Fruit fly (Drosophila melanogaster) whole organism, embryonic: Measurements from ENCODE around the gene RpS28b.
A peak's percentile ranks its signal among the peaks of the same experiment; 100 is the strongest.

Experiments used
- Adf1 ChIP-seq: fragments of 200-800 bp; sonication (Bioruptor generic); IDR thresholded peaks from 2 replicates; pipeline ENCODE4 v1.3.6; 2022; ENCODE audit warnings: missing biosample characterization, missing genetic modification characterization
- Antp ChIP-seq: fragments of 200-800 bp; sonication (Bioruptor generic); optimal IDR thresholded peaks from 3 replicates; lab custom pipeline; 2016; ENCODE audit warnings: missing biosample characterization, missing genetic modification characterization
- Atf-2 ChIP-seq: fragments of 200-800 bp; sonication (Bioruptor generic); optimal IDR thresholded peaks from 2 replicates; lab custom pipeline; 2016; ENCODE audit warnings: missing biosample characterization, missing genetic modification characterization
- B-H1 ChIP-seq: fragments of 200-800 bp; sonication (Bioruptor generic); IDR thresholded peaks from 3 replicates; pipeline ENCODE4 v1.3.6; 2022; ENCODE audit warnings: missing biosample characterization, missing genetic modification characterization
- C15 ChIP-seq: fragments of 200-800 bp; sonication (Bioruptor generic); IDR thresholded peaks from 3 replicates; pipeline ENCODE4 v1.3.6; 2022; ENCODE audit warnings: missing biosample characterization, missing genetic modification characterization
- CG10543 ChIP-seq: fragments of 200-800 bp; sonication (Bioruptor generic); optimal IDR thresholded peaks from 3 replicates; lab custom pipeline; 2017; ENCODE audit warnings: missing biosample characterization, mild to moderate bottlenecking, missing genetic modification characterization, moderate library complexity
- CG11085 ChIP-seq: fragments of 200-800 bp; sonication (Bioruptor generic); IDR thresholded peaks from 2 replicates; pipeline ENCODE4 v1.3.6; 2022; ENCODE audit warnings: missing biosample characterization, missing genetic modification characterization
- CG11093 ChIP-seq: fragments of 200-800 bp; sonication (Bioruptor generic); IDR thresholded peaks from 3 replicates; pipeline ENCODE4 v1.3.6; 2022; ENCODE audit warnings: missing biosample characterization, missing genetic modification characterization
- CG11723 ChIP-seq: fragments of 200-800 bp; sonication (Bioruptor generic); optimal IDR thresholded peaks from 2 replicates; lab custom pipeline; 2017; ENCODE audit warnings: missing biosample characterization, mild to moderate bottlenecking, missing genetic modification characterization
- CG13287 ChIP-seq: fragments of 200-800 bp; sonication (Bioruptor generic); IDR thresholded peaks from 2 replicates; pipeline ENCODE4 v1.3.6; 2022; ENCODE audit warnings: missing biosample characterization, missing genetic modification characterization; ENCODE audit not compliant: partially characterized antibody
- CG1603 ChIP-seq: fragments of 200-800 bp; sonication (Bioruptor generic); optimal IDR thresholded peaks from 2 replicates; lab custom pipeline; 2019; ENCODE audit warnings: missing biosample characterization, mild to moderate bottlenecking, missing genetic modification characterization, moderate library complexity
- CG16813 ChIP-seq: fragments of 200-800 bp; sonication (Bioruptor generic); IDR thresholded peaks from 3 replicates; pipeline ENCODE4 v1.3.6; 2022; ENCODE audit warnings: missing biosample characterization, missing genetic modification characterization; ENCODE audit not compliant: partially characterized antibody
- CG17361 ChIP-seq: fragments of 200-800 bp; sonication (Bioruptor generic); IDR thresholded peaks from 3 replicates; pipeline ENCODE4 v1.3.6; 2022; ENCODE audit warnings: missing biosample characterization, missing genetic modification characterization
- CG30431 ChIP-seq: fragments of 200-800 bp; sonication (Bioruptor generic); optimal IDR thresholded peaks from 2 replicates; lab custom pipeline; 2017; ENCODE audit warnings: missing biosample characterization, missing genetic modification characterization
- CG3281 ChIP-seq: fragments of 200-800 bp; sonication (Bioruptor generic); optimal IDR thresholded peaks from 3 replicates; lab custom pipeline; 2017; ENCODE audit warnings: missing biosample characterization, mild to moderate bottlenecking, missing genetic modification characterization
- CG34376 ChIP-seq: fragments of 200-800 bp; sonication (Bioruptor generic); optimal IDR thresholded peaks from 2 replicates; lab custom pipeline; 2018; ENCODE audit warnings: missing biosample characterization, mild to moderate bottlenecking, missing genetic modification characterization
- CG3726 ChIP-seq: fragments of 200-800 bp; sonication (Bioruptor generic); IDR thresholded peaks from 3 replicates; pipeline ENCODE4, ENCODE4 v1.3.6; 2022; ENCODE audit warnings: missing biosample characterization, missing genetic modification characterization
- CG4360 ChIP-seq: fragments of 200-800 bp; sonication (Bioruptor generic); IDR thresholded peaks from 2 replicates; pipeline ENCODE4 v1.3.6; 2022; ENCODE audit warnings: missing biosample characterization, missing genetic modification characterization
- CG4707 ChIP-seq: fragments of 200-800 bp; sonication (Bioruptor generic); optimal IDR thresholded peaks from 2 replicates; lab custom pipeline; 2018; ENCODE audit warnings: missing biosample characterization, mild to moderate bottlenecking, missing genetic modification characterization, moderate library complexity
- CG4820 ChIP-seq: fragments of 200-800 bp; sonication (Bioruptor generic); optimal IDR thresholded peaks from 3 replicates; lab custom pipeline; 2016; ENCODE audit warnings: missing biosample characterization, missing genetic modification characterization
- CG6254 ChIP-seq: fragments of 200-800 bp; sonication (Bioruptor generic); optimal IDR thresholded peaks from 3 replicates; lab custom pipeline; 2017; ENCODE audit warnings: mild to moderate bottlenecking, missing biosample characterization, missing genetic modification reagents, missing genetic modification characterization
- CG6272 ChIP-seq: fragments of 200-800 bp; sonication (Bioruptor generic); IDR thresholded peaks from 2 replicates; pipeline ENCODE4 v1.3.6; 2022; ENCODE audit warnings: missing biosample characterization, missing genetic modification characterization
- CG7357 ChIP-seq: fragments of 200-800 bp; sonication (Bioruptor generic); IDR thresholded peaks from 3 replicates; pipeline ENCODE4 v1.3.6; 2022; ENCODE audit warnings: missing biosample characterization, missing genetic modification characterization
- CG7928 ChIP-seq: fragments of 200-800 bp; sonication (Bioruptor generic); optimal IDR thresholded peaks from 2 replicates; lab custom pipeline; 2017; ENCODE audit warnings: missing biosample characterization, mild to moderate bottlenecking, missing genetic modification characterization
- CG8281 ChIP-seq: fragments of 200-800 bp; sonication (Bioruptor generic); optimal IDR thresholded peaks from 2 replicates; lab custom pipeline; 2018; ENCODE audit warnings: missing biosample characterization, mild to moderate bottlenecking, missing genetic modification characterization, moderate library complexity
- CG8765 ChIP-seq: fragments of 200-800 bp; sonication (Bioruptor generic); IDR thresholded peaks from 2 replicates; pipeline ENCODE4 v1.3.6; 2022; ENCODE audit warnings: missing biosample characterization, missing genetic modification characterization
- Camta ChIP-seq: fragments of 200-800 bp; sonication (Bioruptor generic); optimal IDR thresholded peaks from 2 replicates; lab custom pipeline; 2016; ENCODE audit warnings: missing biosample characterization, missing genetic modification characterization
- GATAe ChIP-seq: fragments of 200-800 bp; sonication (Bioruptor generic); conservative IDR thresholded peaks from 2 replicates; pipeline ENCODE4 v1.3.6; 2022; ENCODE audit warnings: missing biosample characterization, missing genetic modification characterization
- MBD-R2 ChIP-seq: fragments of 200-800 bp; sonication (Bioruptor generic); IDR thresholded peaks from 2 replicates; pipeline ENCODE4 v1.3.6; 2022; ENCODE audit warnings: missing biosample characterization, missing genetic modification characterization
- MESR4 ChIP-seq: fragments of 200-800 bp; sonication (Bioruptor generic); optimal IDR thresholded peaks from 2 replicates; lab custom pipeline; 2018; ENCODE audit warnings: missing biosample characterization, mild to moderate bottlenecking, missing genetic modification characterization, moderate library complexity
- Max ChIP-seq: fragments of 200-800 bp; sonication (Bioruptor generic); optimal IDR thresholded peaks from 2 replicates; lab custom pipeline; 2016; ENCODE audit warnings: missing biosample characterization, mild to moderate bottlenecking, missing genetic modification characterization
- bab2 ChIP-seq: fragments of 200-800 bp; sonication (Bioruptor generic); optimal IDR thresholded peaks from 2 replicates; lab custom pipeline; 2016; ENCODE audit warnings: missing biosample characterization, missing genetic modification characterization
- crol ChIP-seq: fragments of 200-800 bp; sonication (Bioruptor generic); IDR thresholded peaks from 2 replicates; pipeline ENCODE4 v1.3.6; 2022; ENCODE audit warnings: missing biosample characterization, missing genetic modification characterization
- fu2 ChIP-seq: fragments of 200-800 bp; sonication (Bioruptor generic); optimal IDR thresholded peaks from 2 replicates; lab custom pipeline; 2016; ENCODE audit warnings: missing biosample characterization, missing genetic modification characterization
- gce ChIP-seq: fragments of 200-800 bp; sonication (Bioruptor generic); IDR thresholded peaks from 3 replicates; pipeline ENCODE4 v1.3.6; 2022; ENCODE audit warnings: missing biosample characterization, missing genetic modification characterization
- her ChIP-seq: fragments of 200-800 bp; sonication (Bioruptor generic); optimal IDR thresholded peaks from 2 replicates; lab custom pipeline; 2016; ENCODE audit warnings: missing biosample characterization, missing genetic modification characterization
- knrl ChIP-seq: fragments of 200-800 bp; sonication (Bioruptor generic); IDR thresholded peaks from 3 replicates; pipeline ENCODE4 v1.3.6; 2022; ENCODE audit warnings: missing biosample characterization, missing genetic modification characterization; ENCODE audit not compliant: partially characterized antibody
- lab ChIP-seq: fragments of 200-800 bp; sonication (Bioruptor generic); optimal IDR thresholded peaks from 3 replicates; lab custom pipeline; 2017; ENCODE audit warnings: missing biosample characterization, missing genetic modification characterization, mild to moderate bottlenecking, moderate library complexity, missing genetic modification reagents
- nau ChIP-seq: fragments of 200-800 bp; sonication (Bioruptor generic); optimal IDR thresholded peaks from 3 replicates; lab custom pipeline; 2017; ENCODE audit warnings: missing biosample characterization, mild to moderate bottlenecking, missing genetic modification characterization, missing genetic modification reagents
- nerfin-2 ChIP-seq: fragments of 200-800 bp; sonication (Bioruptor generic); IDR thresholded peaks from 2 replicates; pipeline ENCODE4 v1.3.6; 2022; ENCODE audit warnings: missing biosample characterization, missing genetic modification characterization; ENCODE audit not compliant: partially characterized antibody
- phol ChIP-seq: fragments of 200-800 bp; sonication (Bioruptor generic); optimal IDR thresholded peaks from 3 replicates; lab custom pipeline; 2018; ENCODE audit warnings: missing biosample characterization, mild to moderate bottlenecking, missing genetic modification characterization, moderate library complexity
- schlank ChIP-seq: fragments of 200-800 bp; sonication (Bioruptor generic); optimal IDR thresholded peaks from 2 replicates; lab custom pipeline; 2018; ENCODE audit warnings: missing biosample characterization, mild to moderate bottlenecking, missing genetic modification characterization
- scrt ChIP-seq: fragments of 200-800 bp; sonication (Bioruptor generic); optimal IDR thresholded peaks from 2 replicates; lab custom pipeline; 2018; ENCODE audit warnings: missing biosample characterization, mild to moderate bottlenecking, missing genetic modification characterization, moderate library complexity
- sd ChIP-seq: fragments of 200-800 bp; sonication (Bioruptor generic); optimal IDR thresholded peaks from 3 replicates; lab custom pipeline; 2018; ENCODE audit warnings: missing biosample characterization, mild to moderate bottlenecking, missing genetic modification characterization, moderate library complexity
- sens-2 ChIP-seq: fragments of 200-800 bp; sonication (Bioruptor generic); IDR thresholded peaks from 2 replicates; pipeline ENCODE4 v1.3.6; 2022; ENCODE audit warnings: missing biosample characterization, missing genetic modification characterization
- sim ChIP-seq: fragments of 200-800 bp; sonication (Bioruptor generic); IDR thresholded peaks from 2 replicates; pipeline ENCODE4 v1.3.6; 2022; ENCODE audit warnings: missing biosample characterization, missing genetic modification characterization
- slbo ChIP-seq: fragments of 200-800 bp; sonication (Bioruptor generic); IDR thresholded peaks from 2 replicates; pipeline ENCODE4 v1.3.6; 2022; ENCODE audit warnings: missing biosample characterization, missing genetic modification characterization
- toy ChIP-seq: fragments of 200-800 bp; sonication (Bioruptor generic); IDR thresholded peaks from 2 replicates; pipeline ENCODE4 v1.3.6; 2022; ENCODE audit warnings: missing biosample characterization, missing genetic modification characterization
- ttk ChIP-seq: fragments of 200-800 bp; sonication (Bioruptor generic); IDR thresholded peaks from 2 replicates; pipeline ENCODE4 v2.1.2; 2022; ENCODE audit warnings: missing biosample characterization, missing genetic modification characterization
- yki ChIP-seq: fragments of >200 bp; optimal IDR thresholded peaks from 3 replicates; lab custom pipeline; 2018

The RpS28b gene

dm6 chrX:9579918-9580521, 25.6 kb downstream of the RpS28b start, which contains the start of gene LPCAT (continued):
- peak; percentile 90 for TF ChIP-seq CG13287 (GFP tag; lab: Robert Waterston, UW)
- TF ChIP-seq Adf1 (GFP tag; lab: Robert Waterston, UW): peak; percentile 24; the same call in 1 of the 2 replicates
- peak; percentile 80 for TF ChIP-seq knrl (GFP tag; lab: Robert Waterston, UW)
- peak; percentile 43 for TF ChIP-seq CG7928 (GFP tag; lab: Kevin White, UChicago)
- TF ChIP-seq Atf-2 (GFP tag; lab: Kevin White, UChicago): peak; percentile 34
- peak; percentile 7 for TF ChIP-seq CG10543 (GFP tag; lab: Kevin White, UChicago)
- TF ChIP-seq lab: peak; percentile 82
- TF ChIP-seq CG34376 (GFP tag; lab: Kevin White, UChicago): peak; percentile 56
- peak; percentile 43 for TF ChIP-seq scrt (GFP tag; lab: Kevin White, UChicago)
- TF ChIP-seq CG11085 (GFP tag; lab: Robert Waterston, UW): peak; percentile 74; the same call in 1 of the 2 replicates
- TF ChIP-seq CG8281: no peak
- peak; percentile 79 for TF ChIP-seq ttk
- peak; percentile 79 for TF ChIP-seq CG4820 (GFP tag; lab: Kevin White, UChicago)
- TF ChIP-seq slbo (GFP tag; lab: Robert Waterston, UW): peak; percentile 93
- TF ChIP-seq schlank (tag; lab: Kevin White, UChicago): peak; percentile 27
- no peak for TF ChIP-seq sens-2 (GFP tag; lab: Robert Waterston, UW)
- peak; percentile 58 for TF ChIP-seq CG1603 (tag; lab: Kevin White, UChicago)
- peak; percentile 40; the same call in 2 of the 3 replicates for TF ChIP-seq B-H1
- TF ChIP-seq CG3726: peak; percentile 82; the same call in 2 of the 3 replicates
- no peak for TF ChIP-seq sd (tag; lab: Kevin White, UChicago)
- peak; percentile 59 for TF ChIP-seq MBD-R2 (GFP tag; lab: Robert Waterston, UW)
- peak; percentile 70 for TF ChIP-seq fu2 (GFP tag; lab: Kevin White, UChicago)
- TF ChIP-seq CG17361 (GFP tag; lab: Robert Waterston, UW): peak; percentile 63; the same call in 1 of the 3 replicates
- 0 out of 3 replicates have a peak, but pooled peaks have one; percentile 55 for TF ChIP-seq gce (GFP tag; lab: Robert Waterston, UW)
- peak; percentile 87 for TF ChIP-seq Max (GFP tag; lab: Kevin White, UChicago)
- peak; percentile 83 for TF ChIP-seq phol
- TF ChIP-seq sim (GFP tag; lab: Robert Waterston, UW): no peak
- peak; percentile 84 for TF ChIP-seq CG16813 (GFP tag; lab: Robert Waterston, UW)
- TF ChIP-seq her (GFP tag; lab: Kevin White, UChicago): peak; percentile 61
- no peak for TF ChIP-seq crol (GFP tag; lab: Robert Waterston, UW)
- peak; percentile 76 for TF ChIP-seq CG4360 (GFP tag; lab: Robert Waterston, UW)
- TF ChIP-seq toy: 0 out of 2 replicates have a peak, but pooled peaks have one; percentile 41
- peak; percentile 53; the same call in 1 of the 2 replicates for TF ChIP-seq CG8765
- TF ChIP-seq C15 (GFP tag; lab: Robert Waterston, UW): no peak
- peak; percentile 65; the same call in 1 of the 3 replicates for TF ChIP-seq CG11093 (GFP tag; lab: Robert Waterston, UW)
- peak; percentile 48 for TF ChIP-seq nerfin-2 (GFP tag; lab: Robert Waterston, UW)
- no peak for TF ChIP-seq CG4707 (GFP tag; lab: Kevin White, UChicago)
- no peak for TF ChIP-seq CG6254
- TF ChIP-seq CG11723: no peak
- TF ChIP-seq nau (GFP tag; lab: Kevin White, UChicago): no peak
- TF ChIP-seq CG30431 (GFP tag; lab: Kevin White, UChicago): peak; percentile 37
- TF ChIP-seq bab2 (GFP tag; lab: Kevin White, UChicago): peak; percentile 80
- TF ChIP-seq CG3281 (GFP tag; lab: Kevin White, UChicago): peak; percentile 54
- peak; percentile 25 for TF ChIP-seq MESR4 (GFP tag; lab: Kevin White, UChicago)
- TF ChIP-seq CG7357: peak; percentile 69; the same call in 2 of the 3 replicates
- no peak for TF ChIP-seq yki (lab: Kevin White, UChicago)
- no peak for TF ChIP-seq GATAe (GFP tag; lab: Robert Waterston, UW)
- peak; percentile 75 for TF ChIP-seq Antp (GFP tag; lab: Kevin White, UChicago)
- peak; percentile 80 for TF ChIP-seq CG6272
- TF ChIP-seq Camta (GFP tag; lab: Kevin White, UChicago): peak; percentile 85
